Worm (Caenorhabditis elegans) whole organism, mixed stage, embryonic: ENCODE measurements around the gene T23D5.8.
"Not testable (repeated sequence)": the region's sequence is repeated elsewhere in the genome, so short reads cannot be mapped to it uniquely, and the experiment has no call there.

Experiments
- M03D4.4 ChIP-seq: sonication (generic microtip); optimal IDR thresholded peaks from 2 replicates; lab custom pipeline; 2017; ENCODE audit warnings: mild to moderate bottlenecking, missing genetic modification characterization, missing compliant biosample characterization
- bed-3 ChIP-seq: fragments of 200-800 bp; sonication (Bioruptor generic); optimal IDR thresholded peaks from 3 replicates; lab custom pipeline; 2018; ENCODE audit warnings: mild to moderate bottlenecking, missing genetic modification characterization, moderate library complexity, missing compliant biosample characterization
- blmp-1 ChIP-seq: fragments of 150-350 bp; optimal IDR thresholded peaks from 2 replicates; lab custom pipeline; 2014; ENCODE audit warnings: missing biosample characterization, missing genetic modification characterization
- ceh-43 ChIP-seq: fragments of 200-800 bp; sonication (Bioruptor generic); optimal IDR thresholded peaks from 2 replicates; lab custom pipeline; 2018; ENCODE audit warnings: mild to moderate bottlenecking, missing genetic modification characterization, moderate library complexity, missing compliant biosample characterization
- ceh-83 ChIP-seq: fragments of 200-800 bp; sonication (Bioruptor generic); optimal IDR thresholded peaks from 2 replicates; lab custom pipeline; 2018; ENCODE audit warnings: mild to moderate bottlenecking, missing genetic modification characterization, missing compliant biosample characterization
- ces-1 ChIP-seq: fragments of 150-350 bp; optimal IDR thresholded peaks from 2 replicates; lab custom pipeline; 2014; ENCODE audit warnings: missing biosample characterization, missing genetic modification reagents, missing genetic modification characterization
- drap-1 ChIP-seq: fragments of 200-800 bp; sonication (Bioruptor generic); optimal IDR thresholded peaks from 3 replicates; lab custom pipeline; 2018; ENCODE audit warnings: mild to moderate bottlenecking, missing genetic modification characterization, missing compliant biosample characterization
- elt-1 ChIP-seq: sonication (generic microtip); optimal IDR thresholded peaks from 2 replicates; lab custom pipeline; 2017; ENCODE audit warnings: missing genetic modification characterization, mild to moderate bottlenecking, missing compliant biosample characterization, antibody characterized with exemption, moderate library complexity, borderline replicate concordance; ENCODE audit not compliant: insufficient read depth
- elt-3 ChIP-seq: fragments of 150-350 bp; optimal IDR thresholded peaks from 2 replicates; lab custom pipeline; 2014; ENCODE audit warnings: missing biosample characterization, missing genetic modification characterization
- flh-1 ChIP-seq: fragments of 200-800 bp; sonication (Bioruptor generic); optimal IDR thresholded peaks from 2 replicates; lab custom pipeline; 2018; ENCODE audit warnings: mild to moderate bottlenecking, missing genetic modification characterization, moderate library complexity, missing compliant biosample characterization
- ham-2 ChIP-seq: fragments of 200-800 bp; sonication (Bioruptor generic); optimal IDR thresholded peaks from 2 replicates; lab custom pipeline; 2018; ENCODE audit warnings: mild to moderate bottlenecking, missing genetic modification characterization, missing compliant biosample characterization
- hlh-1 ChIP-seq: fragments of 150-350 bp; optimal IDR thresholded peaks from 2 replicates; lab custom pipeline; 2014; ENCODE audit warnings: missing biosample characterization, missing genetic modification reagents, missing genetic modification characterization
- lin-13 ChIP-seq: fragments of 150-350 bp; optimal IDR thresholded peaks from 2 replicates; lab custom pipeline; 2014; ENCODE audit warnings: missing biosample characterization, missing genetic modification characterization
- lsy-2 ChIP-seq: fragments of 150-350 bp; optimal IDR thresholded peaks from 2 replicates; lab custom pipeline; 2014; ENCODE audit warnings: missing biosample characterization, missing genetic modification characterization
- mab-5 ChIP-seq: fragments of 150-350 bp; optimal IDR thresholded peaks from 2 replicates; lab custom pipeline; 2014; ENCODE audit warnings: missing biosample characterization, missing genetic modification characterization
- mep-1 ChIP-seq: fragments of 150-350 bp; optimal IDR thresholded peaks from 2 replicates; lab custom pipeline; 2017; ENCODE audit warnings: missing biosample characterization, missing genetic modification reagents, missing genetic modification characterization, inconsistent platforms
- mls-2 ChIP-seq: sonication (generic microtip); optimal IDR thresholded peaks from 2 replicates; lab custom pipeline; 2016; ENCODE audit warnings: mild to moderate bottlenecking, missing genetic modification characterization, moderate library complexity, missing compliant biosample characterization
- nhr-2 ChIP-seq: fragments of 150-350 bp; optimal IDR thresholded peaks from 2 replicates; lab custom pipeline; 2014; ENCODE audit warnings: missing biosample characterization, missing genetic modification characterization
- nhr-237 ChIP-seq: fragments of 150-350 bp; optimal IDR thresholded peaks from 2 replicates; lab custom pipeline; 2014; ENCODE audit warnings: missing biosample characterization, missing genetic modification characterization
- nhr-28 ChIP-seq: fragments of 150-350 bp; optimal IDR thresholded peaks from 2 replicates; lab custom pipeline; 2014; ENCODE audit warnings: missing biosample characterization, missing genetic modification characterization
- pha-4 ChIP-seq: fragments of 150-350 bp; optimal IDR thresholded peaks from 2 replicates; lab custom pipeline; 2018; ENCODE audit warnings: missing biosample characterization, missing genetic modification reagents, missing genetic modification characterization
- sem-2 ChIP-seq: fragments of 200-800 bp; sonication (Bioruptor generic); optimal IDR thresholded peaks from 2 replicates; lab custom pipeline; 2018; ENCODE audit warnings: mild to moderate bottlenecking, missing genetic modification characterization, missing compliant biosample characterization
- snpc-4 ChIP-seq: fragments of 150-350 bp; optimal IDR thresholded peaks from 2 replicates; lab custom pipeline; 2014; ENCODE audit warnings: missing biosample characterization, missing genetic modification characterization
- sptf-1 ChIP-seq: sonication (generic microtip); optimal IDR thresholded peaks from 2 replicates; lab custom pipeline; 2017; ENCODE audit warnings: mild to moderate bottlenecking, missing genetic modification characterization, moderate library complexity, missing compliant biosample characterization
- tbx-8 ChIP-seq: fragments of 200-800 bp; sonication (Bioruptor generic); optimal IDR thresholded peaks from 2 replicates; lab custom pipeline; 2018; ENCODE audit warnings: mild to moderate bottlenecking, missing genetic modification characterization, moderate library complexity, missing compliant biosample characterization
- unc-120 ChIP-seq: sonication (generic microtip); optimal IDR thresholded peaks from 2 replicates; lab custom pipeline; 2017; ENCODE audit warnings: missing genetic modification characterization, missing compliant biosample characterization; ENCODE audit not compliant: poor library complexity, severe bottlenecking
- unc-39 ChIP-seq: fragments of 150-350 bp; optimal IDR thresholded peaks from 2 replicates; lab custom pipeline; 2014; ENCODE audit warnings: missing biosample characterization, missing genetic modification characterization
- zip-8 ChIP-seq: fragments of 150-350 bp; optimal IDR thresholded peaks from 2 replicates; lab custom pipeline; 2014; ENCODE audit warnings: missing biosample characterization, missing genetic modification characterization
- ztf-11 ChIP-seq: fragments of 150-350 bp; optimal IDR thresholded peaks from 2 replicates; lab custom pipeline; 2014; ENCODE audit warnings: missing biosample characterization, missing genetic modification characterization

Gene T23D5.8

DNA sequence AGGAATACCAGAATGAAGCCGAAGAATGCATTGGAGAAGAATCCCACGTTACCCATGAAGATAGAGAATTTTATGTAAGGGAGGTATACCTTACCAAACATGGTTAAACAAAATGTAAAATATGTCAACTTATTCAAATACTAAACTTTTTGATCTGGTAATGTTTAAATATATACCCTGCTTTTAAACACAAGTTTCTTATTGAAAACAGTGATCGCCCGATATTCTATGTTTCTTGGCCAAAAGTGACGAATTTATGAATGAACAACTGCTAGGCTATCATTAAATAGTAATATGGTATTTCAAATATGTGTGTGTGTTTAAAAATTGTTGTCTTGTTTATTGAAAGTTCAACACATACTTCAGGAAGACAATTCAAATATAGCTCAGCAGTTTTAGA lies at the start of gene T23D5.8:
Gene T23D5.8 (minus strand): TSS at position 101 of the 400 bp plus-strand sequence.
- not testable (repeated sequence) for TF ChIP-seq tbx-8 (GFP tag; lab: Kevin White, UChicago); nhr-237 (tag; lab: Kevin White, UChicago); ceh-83 (GFP tag; lab: Kevin White, UChicago)

DNA sequence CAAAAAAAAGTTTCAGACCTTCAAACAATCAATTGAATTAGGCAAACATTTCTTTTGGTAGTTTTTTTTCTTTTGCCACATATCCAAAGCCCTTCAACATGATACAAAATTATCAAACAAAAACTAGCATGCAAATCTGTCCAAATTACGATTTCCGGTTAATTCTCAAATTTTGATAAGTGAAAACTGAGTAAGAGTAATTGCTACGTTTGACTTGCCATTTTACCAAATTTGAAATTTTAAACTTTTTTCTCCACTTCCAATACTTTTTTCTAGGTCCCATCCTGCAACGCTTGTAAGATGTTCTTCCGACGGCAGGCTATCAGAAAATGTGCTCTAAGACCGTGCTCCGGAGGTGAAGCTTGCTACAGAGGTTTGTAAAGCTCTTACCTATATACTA lies 47.8 kb upstream of the T23D5.8 start, which contains the start of gene nhr-223:
Gene nhr-223 (plus strand): TSS at position 301 of the 400 bp plus-strand sequence.
- TF ChIP-seq elt-1 (tag; lab: Kevin White, UChicago) (no peak), mls-2 (no peak), blmp-1 (tag; lab: Kevin White, UChicago) (no peak), zip-8 (tag; lab: Kevin White, UChicago) (no peak), unc-39 (no peak), ztf-11 (tag; lab: Kevin White, UChicago) (no peak), lin-13 (tag; lab: Kevin White, UChicago) (no peak), nhr-28 (no peak), pha-4 (tag; lab: Kevin White, UChicago) (no peak)

DNA sequence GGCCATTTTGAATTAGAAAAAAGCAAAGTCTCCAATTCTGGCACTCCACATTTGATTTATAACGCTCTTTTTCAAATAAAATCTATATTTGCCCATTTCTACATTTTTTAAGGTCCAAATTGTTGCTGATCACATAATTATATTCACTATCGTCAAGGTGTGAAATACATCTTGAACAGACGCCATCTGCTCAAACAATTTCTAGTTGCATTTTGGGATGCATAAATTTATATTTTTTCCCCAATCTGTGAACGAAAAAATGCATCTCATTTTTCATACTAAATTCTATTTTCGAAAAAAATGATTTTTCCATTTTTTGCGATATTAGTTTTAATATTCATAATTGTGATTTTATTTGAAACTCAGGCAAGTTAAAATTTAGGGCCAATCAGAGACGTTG lies 45.0 kb upstream of the T23D5.8 start, which contains the start of gene T26E4.7:
Gene T26E4.7 (plus strand): TSS at position 301 of the 400 bp plus-strand sequence.
- TF ChIP-seq blmp-1 (tag; lab: Kevin White, UChicago), result no peak
- no peak for TF ChIP-seq ceh-83 (GFP tag; lab: Kevin White, UChicago)
- no peak for TF ChIP-seq tbx-8 (GFP tag; lab: Kevin White, UChicago)
- no peak for TF ChIP-seq sptf-1 (tag; lab: Kevin White, UChicago)
- TF ChIP-seq elt-1 (tag; lab: Kevin White, UChicago), result no peak
- no peak for TF ChIP-seq mep-1
- TF ChIP-seq unc-39, result no peak
- TF ChIP-seq unc-120 (tag; lab: Kevin White, UChicago), result no peak

DNA sequence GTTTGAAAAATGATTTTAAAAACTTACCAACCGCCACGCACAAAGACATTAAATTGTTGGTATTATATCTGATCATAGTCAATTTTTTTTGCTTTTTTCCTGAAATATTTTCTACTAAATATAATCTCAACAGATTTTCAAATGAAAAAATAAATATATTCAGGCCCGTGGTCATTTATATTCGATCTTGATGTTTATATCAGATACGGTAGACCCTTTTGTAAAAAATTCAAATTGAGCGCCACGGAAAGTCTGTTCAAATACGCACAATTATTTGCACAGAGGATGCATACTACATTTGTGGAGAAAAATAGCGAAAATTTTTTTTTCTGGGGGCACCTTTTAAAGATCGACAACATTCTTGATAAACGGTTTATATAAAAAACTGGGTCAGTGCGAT lies 44.2 kb upstream of the T23D5.8 start, which contains the start of gene T26E4.4:
Gene T26E4.4 (minus strand): TSS at position 101 of the 400 bp plus-strand sequence.
- TF ChIP-seq lsy-2 (tag; lab: Kevin White, UChicago) (no peak), mab-5 (tag; lab: Kevin White, UChicago) (no peak), ceh-43 (GFP tag; lab: Kevin White, UChicago) (no peak), sem-2 (no peak), hlh-1 (tag; lab: Kevin White, UChicago) (no peak), bed-3 (GFP tag; lab: Kevin White, UChicago) (no peak)

DNA sequence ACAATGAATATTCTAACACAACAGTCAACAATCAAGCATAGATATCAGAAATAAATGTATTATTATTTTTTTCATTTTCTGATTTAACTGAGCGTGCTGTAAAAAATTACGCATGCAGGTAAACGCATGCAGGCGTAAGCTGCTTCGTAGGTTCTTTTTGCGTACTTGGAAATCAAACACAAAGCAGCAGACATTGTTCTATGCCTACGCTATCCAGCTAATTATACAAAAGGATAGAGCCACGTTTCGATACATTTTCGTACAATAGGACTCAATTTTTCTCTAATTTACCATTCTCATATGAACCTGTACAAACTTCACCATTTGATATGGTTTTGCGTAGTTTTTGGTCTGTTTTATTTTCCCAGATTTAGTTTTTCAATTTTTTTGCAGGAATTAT lies 34.3 kb upstream of the T23D5.8 start, which contains the start of gene T26E4.3:
Gene T26E4.3 (plus strand): TSS at position 301 of the 400 bp plus-strand sequence.
- TF ChIP-seq ham-2, result no peak
- no peak for TF ChIP-seq elt-3 (tag; lab: Kevin White, UChicago)

DNA sequence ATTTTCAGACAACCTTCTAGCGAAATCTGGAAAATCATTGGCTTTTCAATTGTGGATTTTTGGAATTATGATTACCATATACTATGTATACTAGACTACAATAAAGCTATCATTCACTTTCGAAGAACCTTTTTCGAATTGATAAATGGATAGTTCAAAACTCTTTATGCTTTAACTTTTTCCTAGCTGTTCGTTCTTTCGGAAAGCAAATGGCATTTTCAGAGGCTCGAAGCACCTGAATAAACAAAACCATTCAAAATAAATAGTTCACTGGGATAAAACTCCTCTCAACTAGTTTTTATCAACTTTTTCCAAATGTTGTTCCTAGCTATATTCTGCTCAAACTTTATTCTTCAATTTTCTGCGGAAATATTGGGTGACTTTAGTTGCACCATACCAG lies 32.8 kb upstream of the T23D5.8 start, which contains the start of gene T26E4.2:
Gene T26E4.2 (plus strand): TSS at position 301 of the 400 bp plus-strand sequence.
- no peak for TF ChIP-seq ceh-83 (GFP tag; lab: Kevin White, UChicago)
- TF ChIP-seq tbx-8 (GFP tag; lab: Kevin White, UChicago), result no peak
- no peak for TF ChIP-seq M03D4.4 (tag; lab: Kevin White, UChicago)
- TF ChIP-seq nhr-28, result no peak
- no peak for TF ChIP-seq unc-39
- no peak for TF ChIP-seq mab-5 (tag; lab: Kevin White, UChicago)
- no peak for TF ChIP-seq mls-2
- no peak for TF ChIP-seq nhr-2 (tag; lab: Kevin White, UChicago)
- TF ChIP-seq snpc-4 (tag; lab: Kevin White, UChicago), result no peak
- no peak for TF ChIP-seq drap-1
- TF ChIP-seq sptf-1 (tag; lab: Kevin White, UChicago), result no peak
- TF ChIP-seq nhr-237 (tag; lab: Kevin White, UChicago), result no peak
- TF ChIP-seq unc-120 (tag; lab: Kevin White, UChicago), result no peak
- no peak for TF ChIP-seq ces-1 (GFP tag; lab: Kevin White, UChicago)
- TF ChIP-seq lsy-2 (tag; lab: Kevin White, UChicago), result no peak
- no peak for TF ChIP-seq elt-1 (tag; lab: Kevin White, UChicago)
- TF ChIP-seq flh-1, result no peak
